Fruit fly (Drosophila melanogaster) whole organism, embryonic: ENCODE data around the gene CG13084.

ENCODE experiments used
- Abd-B ChIP-seq: fragments of 200-800 bp; sonication (Bioruptor generic); optimal IDR thresholded peaks from 2 replicates; lab custom pipeline; 2018; ENCODE audit warnings: missing biosample characterization, mild to moderate bottlenecking, missing genetic modification characterization, moderate library complexity
- Aef1 ChIP-seq: fragments of 200-800 bp; sonication (Bioruptor generic); IDR thresholded peaks from 3 replicates; pipeline ENCODE4 v1.3.6; 2022; ENCODE audit warnings: missing biosample characterization, missing genetic modification characterization
- Asciz ChIP-seq: fragments of 200-800 bp; sonication (Bioruptor generic); optimal IDR thresholded peaks from 2 replicates; lab custom pipeline; 2017; ENCODE audit warnings: missing biosample characterization, mild to moderate bottlenecking, missing genetic modification characterization, missing genetic modification reagents
- CG10267 ChIP-seq: fragments of 200-800 bp; sonication (Bioruptor generic); optimal IDR thresholded peaks from 2 replicates; lab custom pipeline; 2018; ENCODE audit warnings: missing biosample characterization, mild to moderate bottlenecking, missing genetic modification characterization, moderate library complexity
- CG10654 ChIP-seq: fragments of 200-800 bp; sonication (Bioruptor generic); optimal IDR thresholded peaks from 2 replicates; lab custom pipeline; 2016; ENCODE audit warnings: missing biosample characterization, missing genetic modification characterization
- CG10979 ChIP-seq: fragments of 200-800 bp; sonication (Bioruptor generic); optimal IDR thresholded peaks from 2 replicates; lab custom pipeline; 2018; ENCODE audit warnings: missing biosample characterization, mild to moderate bottlenecking, missing genetic modification characterization, moderate library complexity
- CG11695 ChIP-seq: fragments of 200-800 bp; sonication (Bioruptor generic); IDR thresholded peaks from 3 replicates; pipeline ENCODE4 v1.3.6; 2022; ENCODE audit warnings: missing biosample characterization, missing genetic modification characterization
- CG12104 ChIP-seq: fragments of 200-800 bp; sonication (Bioruptor generic); optimal IDR thresholded peaks from 3 replicates; lab custom pipeline; 2016; ENCODE audit warnings: missing biosample characterization, missing genetic modification characterization
- CG12155 ChIP-seq: fragments of 200-800 bp; sonication (Bioruptor generic); optimal IDR thresholded peaks from 3 replicates; lab custom pipeline; 2016; ENCODE audit warnings: missing biosample characterization, missing genetic modification characterization
- CG14014 ChIP-seq: fragments of 200-800 bp; sonication (Bioruptor generic); IDR thresholded peaks from 2 replicates; pipeline ENCODE4 v1.3.6; 2022; ENCODE audit warnings: missing biosample characterization, missing genetic modification characterization
- CG14441 ChIP-seq: fragments of 200-800 bp; sonication (Bioruptor generic); IDR thresholded peaks from 2 replicates; pipeline ENCODE4 v1.3.6; 2022; ENCODE audit warnings: missing biosample characterization, missing genetic modification characterization
- CG16815 ChIP-seq: fragments of 200-800 bp; sonication (Bioruptor generic); optimal IDR thresholded peaks from 3 replicates; lab custom pipeline; 2017; ENCODE audit warnings: missing biosample characterization, mild to moderate bottlenecking, missing genetic modification characterization
- CG17829 ChIP-seq: fragments of 200-800 bp; optimal IDR thresholded peaks from 2 replicates; lab custom pipeline; 2019; ENCODE audit warnings: missing biosample characterization, mild to moderate bottlenecking, missing genetic modification characterization, moderate library complexity
- CG18011 ChIP-seq: fragments of 200-800 bp; sonication (Bioruptor generic); optimal IDR thresholded peaks from 2 replicates; lab custom pipeline; 2017; ENCODE audit warnings: missing biosample characterization, missing genetic modification characterization, mild to moderate bottlenecking, moderate library complexity, missing genotype
- CG30403 ChIP-seq: fragments of 200-800 bp; sonication (Bioruptor generic); optimal IDR thresholded peaks from 3 replicates; lab custom pipeline; 2016; ENCODE audit warnings: missing biosample characterization, missing genetic modification characterization
- CG42726 ChIP-seq: fragments of 200-800 bp; sonication (Bioruptor generic); IDR thresholded peaks from 2 replicates; pipeline ENCODE4 v1.3.6; 2022; ENCODE audit warnings: missing biosample characterization, missing genetic modification characterization; ENCODE audit not compliant: partially characterized antibody
- CG8089 ChIP-seq: fragments of 200-800 bp; sonication (Bioruptor generic); optimal IDR thresholded peaks from 3 replicates; lab custom pipeline; 2016; ENCODE audit warnings: missing biosample characterization, missing genetic modification characterization
- CG8290 ChIP-seq, 3 experiments: fragments of 200-800 bp; sonication (Bioruptor generic); optimal IDR thresholded peaks; 2 replicates each; lab custom pipeline; 2016 to 2019; ENCODE audit warnings: missing biosample characterization in 3 of 3, missing genetic modification characterization in 3 of 3, mild to moderate bottlenecking in 2 of 3, moderate library complexity in 1 of 3
- CG8388 ChIP-seq: fragments of 200-800 bp; sonication (Bioruptor generic); optimal IDR thresholded peaks from 2 replicates; lab custom pipeline; 2019; ENCODE audit warnings: missing biosample characterization, mild to moderate bottlenecking, missing genetic modification characterization, moderate library complexity
- CG9437 ChIP-seq: fragments of 200-800 bp; sonication (Bioruptor generic); optimal IDR thresholded peaks from 2 replicates; lab custom pipeline; 2018; ENCODE audit warnings: missing biosample characterization, mild to moderate bottlenecking, missing genetic modification characterization
- Dad ChIP-seq: fragments of 200-800 bp; sonication (Bioruptor generic); optimal IDR thresholded peaks from 3 replicates; lab custom pipeline; 2016; ENCODE audit warnings: missing biosample characterization, missing genetic modification characterization
- Dbx ChIP-seq: fragments of 200-800 bp; sonication (Bioruptor generic); IDR thresholded peaks from 3 replicates; pipeline ENCODE4 v1.3.6; 2022; ENCODE audit warnings: missing biosample characterization, missing genetic modification characterization
- HHEX ChIP-seq: fragments of 200-800 bp; sonication (Bioruptor generic); optimal IDR thresholded peaks from 3 replicates; lab custom pipeline; 2017; ENCODE audit warnings: missing biosample characterization, mild to moderate bottlenecking, missing genetic modification characterization, missing genetic modification reagents
- HLH4C ChIP-seq: fragments of 200-800 bp; sonication (Bioruptor generic); IDR thresholded peaks from 3 replicates; pipeline ENCODE4 v1.3.6; 2022; ENCODE audit warnings: missing biosample characterization, missing genetic modification characterization; ENCODE audit not compliant: partially characterized antibody
- HmgD ChIP-seq: fragments of 200-800 bp; sonication (Bioruptor generic); optimal IDR thresholded peaks from 3 replicates; lab custom pipeline; 2016; ENCODE audit warnings: missing biosample characterization, missing genetic modification characterization
- Hsf ChIP-seq: fragments of 200-800 bp; sonication (Bioruptor generic); optimal IDR thresholded peaks from 3 replicates; lab custom pipeline; 2016; ENCODE audit warnings: missing biosample characterization, missing genetic modification characterization
- Pdp1 ChIP-seq, 2 experiments: fragments of 200-800 bp; sonication (Bioruptor generic); optimal IDR thresholded peaks; 3 replicates each; lab custom pipeline; 2016; ENCODE audit warnings: missing biosample characterization in 2 of 2, missing genetic modification characterization in 2 of 2, mild to moderate bottlenecking in 1 of 2, moderate library complexity in 1 of 2
- Rfx ChIP-seq: fragments of 200-800 bp; sonication (Bioruptor generic); IDR thresholded peaks from 2 replicates; pipeline ENCODE4 v1.3.6; 2022; ENCODE audit warnings: missing biosample characterization, missing genetic modification characterization
- Six4 ChIP-seq: fragments of 200-800 bp; sonication (Bioruptor generic); optimal IDR thresholded peaks from 2 replicates; lab custom pipeline; 2016; ENCODE audit warnings: missing biosample characterization, missing genetic modification characterization
- Xbp1 ChIP-seq: fragments of 200-800 bp; sonication (Bioruptor generic); optimal IDR thresholded peaks from 3 replicates; lab custom pipeline; 2016; ENCODE audit warnings: missing biosample characterization, mild to moderate bottlenecking, missing genetic modification characterization
- kay ChIP-seq: fragments of 200-800 bp; sonication (Bioruptor generic); optimal IDR thresholded peaks from 2 replicates; lab custom pipeline; 2016; ENCODE audit warnings: missing biosample characterization, missing genetic modification characterization
- knrl ChIP-seq: fragments of 200-800 bp; sonication (Bioruptor generic); IDR thresholded peaks from 3 replicates; pipeline ENCODE4 v1.3.6; 2022; ENCODE audit warnings: missing biosample characterization, missing genetic modification characterization; ENCODE audit not compliant: partially characterized antibody
- row ChIP-seq: fragments of 200-800 bp; sonication (Bioruptor generic); IDR thresholded peaks from 3 replicates; pipeline ENCODE4 v1.3.6; 2022; ENCODE audit warnings: missing biosample characterization, missing genetic modification characterization
- scrt ChIP-seq: fragments of 200-800 bp; sonication (Bioruptor generic); optimal IDR thresholded peaks from 2 replicates; lab custom pipeline; 2018; ENCODE audit warnings: missing biosample characterization, mild to moderate bottlenecking, missing genetic modification characterization, moderate library complexity
- slbo ChIP-seq: fragments of 200-800 bp; sonication (Bioruptor generic); IDR thresholded peaks from 2 replicates; pipeline ENCODE4 v1.3.6; 2022; ENCODE audit warnings: missing biosample characterization, missing genetic modification characterization
- unc-4 ChIP-seq: fragments of 200-800 bp; sonication (Bioruptor generic); IDR thresholded peaks from 2 replicates; pipeline ENCODE4 v1.3.6; 2022; ENCODE audit warnings: missing biosample characterization, missing genetic modification characterization; ENCODE audit not compliant: partially characterized antibody
- zen2 ChIP-seq: fragments of 200-800 bp; sonication (Bioruptor generic); IDR thresholded peaks from 3 replicates; pipeline ENCODE4 v1.3.6; 2022; ENCODE audit warnings: missing biosample characterization, missing genetic modification characterization; ENCODE audit not compliant: partially characterized antibody

The CG13084 gene

dm6 chr2L:19489997-19490461 lies 5.3 kb downstream of the CG13084 start, which contains the start of the genes CG10194 and CG18094 (continued):
- TF ChIP-seq CG10267 (tag; lab: Kevin White, UChicago): peak; percentile 32
- peak; percentile 57 for TF ChIP-seq CG12155 (GFP tag; lab: Kevin White, UChicago)
- peak; percentile 15 for TF ChIP-seq CG17829 (tag; lab: Kevin White, UChicago)
- peak; percentile 2 for TF ChIP-seq kay (GFP tag; lab: Kevin White, UChicago)
- peak; percentile 66 for TF ChIP-seq HLH4C (GFP tag; lab: Robert Waterston, UW)
- peak; percentile 72 for TF ChIP-seq zen2
- TF ChIP-seq CG14014 (GFP tag; lab: Robert Waterston, UW): 0 out of 2 replicates have a peak, but pooled peaks have one; percentile 6
- TF ChIP-seq CG16815: peak; percentile 14
- TF ChIP-seq CG42726 (GFP tag; lab: Robert Waterston, UW): no peak
- no peak for TF ChIP-seq HmgD (GFP tag; lab: Kevin White, UChicago)
- TF ChIP-seq CG30403 (GFP tag; lab: Kevin White, UChicago): peak; percentile 53
- peak; percentile 18 for TF ChIP-seq Abd-B (GFP tag; lab: Kevin White, UChicago)
- TF ChIP-seq knrl (GFP tag; lab: Robert Waterston, UW): peak; percentile 50; the same call in 2 of the 3 replicates
- peak; percentile 92 for TF ChIP-seq row
- 0 out of 3 replicates have a peak, but pooled peaks have one; percentile 32 for TF ChIP-seq CG11695 (GFP tag; lab: Robert Waterston, UW)
- TF ChIP-seq Pdp1 (GFP tag; optimal IDR thresholded peaks at IDR 0.05; lab: Kevin White, UChicago): peak; percentile 2 to 81
- peak; percentile 28 for TF ChIP-seq CG9437
- 0 out of 2 replicates have a peak, but pooled peaks have one; percentile 12 for TF ChIP-seq Rfx (GFP tag; lab: Robert Waterston, UW)
- TF ChIP-seq CG10654 (GFP tag; lab: Kevin White, UChicago): peak; percentile 16
- TF ChIP-seq Aef1 (GFP tag; lab: Robert Waterston, UW): 0 out of 3 replicates have a peak, but pooled peaks have one; percentile 31
- TF ChIP-seq CG18011 (GFP tag; lab: Kevin White, UChicago): peak; percentile 71
- TF ChIP-seq Dad (GFP tag; lab: Kevin White, UChicago): no peak
- TF ChIP-seq Hsf (GFP tag; lab: Kevin White, UChicago): peak; percentile 38
- TF ChIP-seq Dbx (GFP tag; lab: Robert Waterston, UW): 0 out of 3 replicates have a peak, but pooled peaks have one; percentile 35
- peak; percentile 92 for TF ChIP-seq scrt (GFP tag; lab: Kevin White, UChicago)
- TF ChIP-seq CG8290 (GFP tag; optimal IDR thresholded peaks at IDR 0.05; lab: Kevin White, UChicago): no peak
- TF ChIP-seq CG8290 (tag; optimal IDR thresholded peaks at IDR 0.05; lab: Kevin White, UChicago): no peak
- TF ChIP-seq slbo (GFP tag; lab: Robert Waterston, UW): peak; percentile 71
- TF ChIP-seq Xbp1 (GFP tag; lab: Kevin White, UChicago): peak; percentile 52
- peak; percentile 34 for TF ChIP-seq CG8388 (GFP tag; lab: Kevin White, UChicago)
- TF ChIP-seq CG10979 (tag; lab: Kevin White, UChicago): peak; percentile 32
- TF ChIP-seq Asciz (GFP tag; lab: Kevin White, UChicago): peak; percentile 32
- peak; percentile 28 for TF ChIP-seq HHEX
- peak; percentile 30; the same call in 1 of the 2 replicates for TF ChIP-seq CG14441
- TF ChIP-seq Six4 (GFP tag; lab: Kevin White, UChicago): peak; percentile 10
- TF ChIP-seq CG8089 (GFP tag; lab: Kevin White, UChicago): no peak
- TF ChIP-seq CG12104 (GFP tag; lab: Kevin White, UChicago): no peak
- peak; percentile 70 for TF ChIP-seq unc-4
